Worm (Caenorhabditis elegans) whole organism, midembryonic: ENCODE data around the gene sri-65.

Experiments
- T22C8.4 ChIP-seq: fragments of 200-800 bp; sonication (Bioruptor generic); IDR thresholded peaks from 2 replicates; pipeline ENCODE4 v1.3.6; 2022; ENCODE audit warnings: missing genetic modification characterization, missing compliant biosample characterization
- flt-1 ChIP-seq: fragments of 200-800 bp; sonication (Bioruptor generic); IDR thresholded peaks from 2 replicates; pipeline ENCODE4 v1.3.6; 2022; ENCODE audit warnings: missing genetic modification characterization, missing compliant biosample characterization
- klf-2 ChIP-seq: fragments of 200-800 bp; sonication (Bioruptor generic); conservative IDR thresholded peaks from 2 replicates; pipeline ENCODE4 v1.3.6; 2022; ENCODE audit warnings: missing genetic modification reagents, missing genetic modification characterization, missing compliant biosample characterization
- med-1 ChIP-seq: sonication (generic microtip); optimal IDR thresholded peaks from 2 replicates; lab custom pipeline; 2017; ENCODE audit warnings: missing genetic modification characterization, mild to moderate bottlenecking, missing compliant biosample characterization, antibody characterized with exemption, missing genetic modification reagents; ENCODE audit not compliant: insufficient read depth
- tab-1 ChIP-seq: fragments of 200-800 bp; sonication (Bioruptor generic); IDR thresholded peaks from 2 replicates; pipeline ENCODE4 v1.3.6; 2022; ENCODE audit warnings: missing genetic modification characterization, missing compliant biosample characterization
- ztf-23 ChIP-seq: fragments of 200-800 bp; sonication (Bioruptor generic); IDR thresholded peaks from 2 replicates; pipeline ENCODE4 v1.3.6; 2022; ENCODE audit warnings: missing genetic modification reagents, missing genetic modification characterization, missing compliant biosample characterization
- ztf-29 ChIP-seq: fragments of 200-800 bp; sonication (Bioruptor generic); IDR thresholded peaks from 2 replicates; pipeline ENCODE4 v1.3.6; 2022; ENCODE audit warnings: missing genetic modification reagents, missing genetic modification characterization, missing compliant biosample characterization

DNA sequence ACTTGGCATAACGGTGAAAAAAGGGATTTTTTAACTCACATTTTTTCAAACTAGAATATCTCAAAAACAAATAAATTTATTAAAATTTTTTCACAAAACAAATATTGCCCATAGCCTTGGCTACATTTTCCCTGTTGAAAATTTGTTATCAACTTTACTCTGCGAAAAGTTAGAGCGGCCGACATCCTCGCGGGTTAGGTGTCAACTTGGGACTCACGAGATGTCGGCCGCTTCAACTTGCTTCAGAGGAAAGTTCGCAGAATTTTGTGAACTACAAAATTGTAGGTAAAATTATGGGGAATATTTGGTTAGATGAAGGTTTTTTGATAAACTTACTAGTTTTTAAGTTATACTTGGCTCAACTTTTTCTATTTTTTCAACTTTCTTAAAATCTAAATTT is 36.4 kb downstream of the sri-65 start:
- TF ChIP-seq T22C8.4 (GFP tag; lab: Robert Waterston, UW) (no peak), tab-1 (GFP tag; lab: Robert Waterston, UW) (no peak), ztf-29 (GFP tag; lab: Robert Waterston, UW) (no peak), med-1 (GFP tag; lab: Kevin White, UChicago) (no peak), ztf-23 (GFP tag; lab: Robert Waterston, UW) (no peak), klf-2 (no peak), flt-1 (GFP tag; lab: Robert Waterston, UW) (no peak)
